Worm (Caenorhabditis elegans) whole organism, early embryonic: ENCODE data around the gene fbxa-108.
"Not testable (repeated sequence)": the region's sequence is repeated elsewhere in the genome, so short reads cannot be mapped to it uniquely, and the experiment has no call there.

Experiments
- B0310.2 ChIP-seq: sonication (generic microtip); optimal IDR thresholded peaks from 2 replicates; lab custom pipeline; 2016; ENCODE audit warnings: mild to moderate bottlenecking, missing genetic modification characterization, missing compliant biosample characterization
- F13C5.2 ChIP-seq: sonication (generic microtip); optimal IDR thresholded peaks from 2 replicates; lab custom pipeline; 2017; ENCODE audit warnings: mild to moderate bottlenecking, missing genetic modification characterization, inconsistent platforms, missing compliant biosample characterization
- aly-1 ChIP-seq: sonication (generic microtip); optimal IDR thresholded peaks from 2 replicates; lab custom pipeline; 2016; ENCODE audit warnings: missing genetic modification characterization, missing compliant biosample characterization
- ama-1 ChIP-seq: fragments of 150-350 bp; optimal IDR thresholded peaks from 2 replicates; lab custom pipeline; 2014
- ceh-13 ChIP-seq: fragments of 200-800 bp; sonication (Bioruptor generic); optimal IDR thresholded peaks from 2 replicates; lab custom pipeline; 2018; ENCODE audit warnings: mild to moderate bottlenecking, missing genetic modification characterization, missing compliant biosample characterization
- ceh-36 ChIP-seq: sonication (generic microtip); optimal IDR thresholded peaks from 2 replicates; lab custom pipeline; 2016; ENCODE audit warnings: missing genetic modification characterization, inconsistent platforms, missing compliant biosample characterization
- ets-7 ChIP-seq: sonication (generic microtip); optimal IDR thresholded peaks from 2 replicates; lab custom pipeline; 2016; ENCODE audit warnings: missing genotype, missing genetic modification characterization, missing compliant biosample characterization
- flt-1 ChIP-seq: fragments of 200-800 bp; sonication (Bioruptor generic); IDR thresholded peaks from 2 replicates; pipeline ENCODE4 v1.3.6; 2022; ENCODE audit warnings: missing genetic modification characterization, missing compliant biosample characterization
- hmg-4 ChIP-seq: fragments of 200-800 bp; sonication (Bioruptor generic); optimal IDR thresholded peaks from 2 replicates; lab custom pipeline; 2018; ENCODE audit warnings: mild to moderate bottlenecking, missing genetic modification characterization, missing compliant biosample characterization
- pes-1 ChIP-seq: fragments of 200-800 bp; sonication (Bioruptor generic); IDR thresholded peaks from 2 replicates; pipeline ENCODE4 v1.3.6; 2022; ENCODE audit warnings: missing genetic modification reagents, missing genetic modification characterization, missing compliant biosample characterization
- scrt-1 ChIP-seq: fragments of 200-800 bp; sonication (Bioruptor generic); IDR thresholded peaks from 2 replicates; pipeline ENCODE4 v1.3.6; 2022; ENCODE audit warnings: missing genetic modification characterization, missing compliant biosample characterization
- sea-1 ChIP-seq: fragments of 200-800 bp; sonication (Bioruptor generic); conservative IDR thresholded peaks from 2 replicates; pipeline ENCODE4 v1.3.6; 2022; ENCODE audit warnings: missing genetic modification characterization, missing compliant biosample characterization
- tbx-11 ChIP-seq: fragments of 200-800 bp; sonication (Bioruptor generic); IDR thresholded peaks from 2 replicates; pipeline ENCODE4 v1.3.6; 2022; ENCODE audit warnings: missing genetic modification characterization, missing compliant biosample characterization
- tbx-37 ChIP-seq: fragments of 200-800 bp; sonication (Bioruptor generic); conservative IDR thresholded peaks from 2 replicates; pipeline ENCODE4 v1.3.6; 2022; ENCODE audit warnings: missing genetic modification reagents, missing genetic modification characterization, missing compliant biosample characterization
- tra-4 ChIP-seq: sonication (generic microtip); optimal IDR thresholded peaks from 2 replicates; lab custom pipeline; 2017; ENCODE audit warnings: missing genetic modification characterization, missing compliant biosample characterization

The fbxa-108 gene

DNA sequence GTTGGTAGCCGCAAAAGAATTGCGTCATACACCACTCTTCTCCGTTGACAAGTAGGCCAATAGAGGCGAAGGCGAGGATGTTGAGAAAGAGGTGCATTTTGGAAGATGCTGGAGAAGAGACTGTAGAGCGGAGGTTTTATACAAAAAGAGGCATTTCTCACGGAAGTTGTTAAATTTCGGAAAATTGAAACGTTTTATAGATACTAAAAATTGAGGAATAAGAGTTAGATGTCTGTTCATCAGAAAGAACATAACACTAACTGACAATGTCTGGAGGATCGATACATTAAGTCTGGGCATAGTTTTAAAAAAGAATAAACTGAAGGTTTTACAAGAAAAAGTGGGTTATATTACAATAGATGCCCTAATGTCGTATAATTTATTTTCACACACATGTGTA lies 44.9 kb downstream of the fbxa-108 start, which contains the start of gene Y6G8.14:
TSS of gene Y6G8.14 (minus strand) at position 101 of the 400 bp plus-strand sequence.
- TF ChIP-seq tra-4 (tag; lab: Kevin White, UChicago) (no peak), ets-7 (tag; lab: Kevin White, UChicago) (no peak), B0310.2 (tag; lab: Kevin White, UChicago) (no peak), ceh-13 (no peak), tbx-11 (GFP tag; lab: Robert Waterston, UW) (no peak), scrt-1 (no peak)

DNA sequence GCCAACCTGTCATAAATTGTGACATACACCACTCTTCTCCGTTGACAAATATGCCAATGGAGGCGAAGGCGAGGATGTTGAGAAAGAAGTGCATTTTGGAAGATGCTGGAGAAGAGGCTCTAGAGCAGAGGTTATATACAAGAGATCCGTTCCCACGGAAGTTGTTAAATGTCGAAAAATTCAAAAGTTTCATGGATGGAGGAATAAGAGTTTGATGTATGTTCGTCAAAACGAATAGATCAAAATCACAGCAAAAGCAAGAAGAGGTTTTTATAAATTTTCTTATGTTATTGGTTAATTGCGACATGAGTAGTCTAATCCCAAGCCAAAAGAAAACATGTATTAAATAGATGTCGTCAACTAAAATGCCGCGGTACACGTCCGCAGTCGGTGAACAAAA lies 48.7 kb downstream of the fbxa-108 start, which contains the start of gene Y6G8.15:
TSS of gene Y6G8.15 (minus strand) at position 101 of the 400 bp plus-strand sequence.
- TF ChIP-seq pes-1 (GFP tag; lab: Robert Waterston, UW); ceh-36 (tag; lab: Kevin White, UChicago); hmg-4: not testable (repeated sequence)

ce11 chrV:17607797-17608196 lies 51.4 kb downstream of the fbxa-108 start, which contains the start of gene srz-91:
Gene srz-91 (plus strand): TSS chrV:17608097.
- TF ChIP-seq ceh-36 (tag; lab: Kevin White, UChicago), result no peak
- no peak for TF ChIP-seq flt-1
- no peak for TF ChIP-seq scrt-1
- no peak for TF ChIP-seq tbx-37 (GFP tag; lab: Robert Waterston, UW)
- TF ChIP-seq tra-4 (tag; lab: Kevin White, UChicago), result no peak
- no peak for TF ChIP-seq hmg-4
- no peak for TF ChIP-seq ceh-13
- no peak for TF ChIP-seq aly-1 (tag; lab: Kevin White, UChicago)
- TF ChIP-seq ama-1 (lab: Kevin White, UChicago), result no peak
- no peak for TF ChIP-seq F13C5.2 (tag; lab: Kevin White, UChicago)
- no peak for TF ChIP-seq B0310.2 (tag; lab: Kevin White, UChicago)
- no peak for TF ChIP-seq sea-1 (GFP tag; lab: Robert Waterston, UW)
- no peak for TF ChIP-seq tbx-11 (GFP tag; lab: Robert Waterston, UW)
